Worm (Caenorhabditis elegans): ENCODE measurements around the gene mrps-12.
A peak's percentile ranks its signal among the peaks of the same experiment; 100 is the strongest.

Gene mrps-12

DNA sequence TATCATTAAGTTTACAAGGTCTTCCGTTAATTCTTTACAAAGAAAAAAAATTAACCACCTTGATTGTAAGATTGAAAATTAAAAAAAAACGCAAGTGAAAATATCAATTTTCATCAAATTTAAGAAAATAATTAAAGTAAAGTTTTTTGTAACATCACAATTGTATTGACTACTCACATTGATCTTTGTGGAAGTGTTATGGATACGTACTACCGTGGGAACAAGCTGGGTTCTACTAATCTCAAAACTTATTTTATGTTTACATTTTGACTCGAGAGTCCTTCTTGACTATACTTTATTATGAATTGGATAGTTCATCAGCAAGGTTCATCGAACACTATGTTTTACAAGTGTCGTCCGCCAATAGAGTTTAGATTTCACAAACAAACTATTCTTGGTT is 8.4 kb upstream of the mrps-12 start, which contains the start of gene num-1:
Gene num-1, plus strand, starts transcription at position 301 of the 400 bp plus-strand sequence.
- TF ChIP-seq zip-4 (GFP tag; optimal IDR thresholded peaks at IDR 0.05), result no peak
- no peak for TF ChIP-seq rnt-1 (tag; optimal IDR thresholded peaks at IDR 0.05)
- TF ChIP-seq skn-1 (tag; optimal IDR thresholded peaks at IDR 0.05), result no peak

DNA sequence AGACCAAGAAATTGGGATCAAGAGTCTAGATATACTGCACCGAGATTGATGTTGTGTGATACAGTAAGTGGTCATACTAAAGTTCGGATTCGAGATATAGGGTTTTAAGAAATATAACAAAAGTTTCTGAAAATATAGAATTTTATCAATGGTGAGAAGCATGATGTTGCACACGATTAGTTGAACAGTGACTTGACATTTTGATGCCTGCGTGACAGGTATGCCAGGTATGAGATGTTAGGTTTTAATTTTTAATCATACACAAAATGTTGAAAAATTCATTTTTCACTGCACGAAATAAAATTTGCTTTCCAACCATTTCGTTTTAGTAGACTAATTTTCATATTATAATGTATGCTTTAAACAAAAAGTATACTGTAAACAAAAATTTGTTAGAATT is 7.5 kb upstream of the mrps-12 start:
- no peak for TF ChIP-seq mab-9 (GFP tag; IDR thresholded peaks at IDR 0.05)
- no peak for TF ChIP-seq ets-5 (GFP tag; IDR thresholded peaks at IDR 0.05)
- no peak for TF ChIP-seq swsn-7 (tag; optimal IDR thresholded peaks at IDR 0.05)
- TF ChIP-seq sptf-1 (tag; optimal IDR thresholded peaks at IDR 0.05), result no peak
- no peak for TF ChIP-seq sox-4 (tag; optimal IDR thresholded peaks at IDR 0.05)
- no peak for TF ChIP-seq lin-15B (tag; optimal IDR thresholded peaks at IDR 0.05)
- no peak for TF ChIP-seq unc-62 (GFP tag; optimal IDR thresholded peaks at IDR 0.05)
- no peak for TF ChIP-seq skn-1 (tag; optimal IDR thresholded peaks at IDR 0.05)
- no peak for TF ChIP-seq mdl-1 (tag; optimal IDR thresholded peaks at IDR 0.05)

DNA sequence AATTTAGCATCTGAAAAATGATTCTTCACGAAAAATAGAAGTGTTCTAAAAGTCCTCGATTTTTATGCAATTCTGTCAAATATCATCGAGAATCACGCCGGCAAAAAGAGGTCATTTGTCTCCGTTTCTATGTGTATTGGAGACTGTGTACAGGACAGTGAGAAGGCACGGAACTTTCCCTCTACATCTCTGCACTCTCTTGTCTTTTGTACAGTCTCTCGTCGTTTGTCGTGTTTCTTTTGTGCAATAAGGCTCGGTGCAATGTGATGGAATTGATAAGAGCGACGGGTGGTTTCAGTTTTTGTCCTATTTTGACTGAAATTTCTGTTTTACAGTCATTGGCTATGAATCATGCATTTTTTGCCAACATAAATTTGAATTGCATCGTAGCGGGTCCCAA is 6.0 kb upstream of the mrps-12 start:
- TF ChIP-seq snu-23 (GFP tag; optimal IDR thresholded peaks at IDR 0.05) (peak; percentile 16), Y116A8C.19 (tag; optimal IDR thresholded peaks at IDR 0.05; ENCODE audit: borderline replicate concordance) (no peak), lsy-2 (tag; optimal IDR thresholded peaks at IDR 0.05) (peak in 1 of 2 experiments; percentile 31), pqm-1 (tag; optimal IDR thresholded peaks at IDR 0.05) (no peak), nhr-237 (tag; optimal IDR thresholded peaks at IDR 0.05) (no peak), fkh-4 (tag; optimal IDR thresholded peaks at IDR 0.05; ENCODE audit: borderline replicate concordance) (no peak), F16B12.6 (tag; optimal IDR thresholded peaks at IDR 0.05) (no peak), nhr-77 (tag; optimal IDR thresholded peaks at IDR 0.05) (no peak), grh-1 (GFP tag; IDR thresholded peaks at IDR 0.05) (no peak), nhr-12 (tag; optimal IDR thresholded peaks at IDR 0.05) (no peak), hlh-17 (GFP tag; optimal IDR thresholded peaks at IDR 0.05; ENCODE audit: borderline replicate concordance) (no peak), fos-1 (tag; optimal IDR thresholded peaks at IDR 0.05) (no peak), lin-35 (GFP tag; optimal IDR thresholded peaks at IDR 0.05) (peak in 1 of 2 experiments; percentile 32), nhr-84 (tag; optimal IDR thresholded peaks at IDR 0.05) (no peak), unc-62 (GFP tag; optimal IDR thresholded peaks at IDR 0.05) (no peak), mdl-1 (tag; optimal IDR thresholded peaks at IDR 0.05) (peak in 1 of 2 experiments; percentile 18), ces-1 (GFP tag; optimal IDR thresholded peaks at IDR 0.05) (no peak), nhr-71 (tag; optimal IDR thresholded peaks at IDR 0.05) (no peak), lin-14 (GFP tag; optimal IDR thresholded peaks at IDR 0.05) (peak; percentile 21), nhr-20 (tag; optimal IDR thresholded peaks at IDR 0.05) (peak; percentile 4), tbx-2 (tag; optimal IDR thresholded peaks at IDR 0.05) (no peak), blmp-1 (tag; optimal IDR thresholded peaks at IDR 0.05) (peak; percentile 58), nhr-85 (tag) (peak; percentile 34), elt-2 (tag; optimal IDR thresholded peaks at IDR 0.05) (peak; percentile 40)

DNA sequence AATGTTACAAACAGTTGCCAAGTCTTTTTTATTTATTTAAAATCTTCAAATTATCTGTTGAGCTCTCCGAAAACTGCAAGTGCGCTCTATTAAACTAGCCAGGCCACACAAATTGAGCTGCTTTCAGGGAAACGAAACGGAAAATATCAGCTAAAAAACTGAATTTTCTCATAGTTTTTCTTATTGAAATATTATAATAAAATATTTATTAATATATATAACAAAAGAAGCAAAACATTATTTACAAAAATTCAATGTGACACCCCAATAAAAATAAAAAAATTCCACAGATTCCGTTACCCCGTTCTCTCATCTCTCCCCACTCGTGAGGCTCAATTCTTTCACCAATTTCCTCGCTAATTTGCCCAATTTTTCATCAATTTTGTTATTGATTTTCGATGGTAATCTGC is 5.3 kb upstream of the mrps-12 start:
- TF ChIP-seq efl-3 (GFP tag; optimal IDR thresholded peaks at IDR 0.05), result no peak
- no peak for TF ChIP-seq vab-15 (tag; optimal IDR thresholded peaks at IDR 0.05)
- TF ChIP-seq lsy-2 (tag; optimal IDR thresholded peaks at IDR 0.05), result peak in 1 of 2 experiments; percentile 53
- TF ChIP-seq hlh-4 (tag; optimal IDR thresholded peaks at IDR 0.05), result no peak
- TF ChIP-seq zip-4 (GFP tag; optimal IDR thresholded peaks at IDR 0.05), result no peak
- no peak for TF ChIP-seq nhr-84 (tag; optimal IDR thresholded peaks at IDR 0.05)
- TF ChIP-seq ceh-90 (tag; optimal IDR thresholded peaks at IDR 0.05), result no peak
- TF ChIP-seq lin-13 (GFP tag; optimal IDR thresholded peaks at IDR 0.05), result no peak
- no peak for TF ChIP-seq ceh-63 (GFP tag; optimal IDR thresholded peaks at IDR 0.05)
- TF ChIP-seq ztf-11 (tag; optimal IDR thresholded peaks at IDR 0.05), result no peak
- TF ChIP-seq ztf-4 (tag; optimal IDR thresholded peaks at IDR 0.05), result no peak
- no peak for TF ChIP-seq aha-1 (tag; optimal IDR thresholded peaks at IDR 0.05)
- TF ChIP-seq mef-2 (tag; optimal IDR thresholded peaks at IDR 0.05), result no peak
- TF ChIP-seq F16B12.6 (tag; optimal IDR thresholded peaks at IDR 0.05), result no peak
- TF ChIP-seq mab-9 (GFP tag; IDR thresholded peaks at IDR 0.05), result no peak
- TF ChIP-seq lin-14 (GFP tag; optimal IDR thresholded peaks at IDR 0.05), result peak; percentile 77
- TF ChIP-seq fkh-4 (tag; optimal IDR thresholded peaks at IDR 0.05; ENCODE audit: borderline replicate concordance), result no peak
- peak; percentile 46; the same call in 1 of the 2 replicates for TF ChIP-seq isw-1 (GFP tag; IDR thresholded peaks at IDR 0.05)
- TF ChIP-seq tbx-2 (tag; optimal IDR thresholded peaks at IDR 0.05), result peak; percentile 34
- TF ChIP-seq rnt-1 (tag; optimal IDR thresholded peaks at IDR 0.05), result no peak
- no peak for TF ChIP-seq fkh-10 (GFP tag; optimal IDR thresholded peaks at IDR 0.05)
- peak; percentile 37 for TF ChIP-seq lir-3 (tag; optimal IDR thresholded peaks at IDR 0.05; ENCODE audit: poor library complexity)
- no peak for TF ChIP-seq blmp-1 (tag; optimal IDR thresholded peaks at IDR 0.05)
- TF ChIP-seq snpc-4 (tag; optimal IDR thresholded peaks at IDR 0.05), result no peak
- TF ChIP-seq sptf-1 (tag; optimal IDR thresholded peaks at IDR 0.05), result no peak
- peak; percentile 63 for TF ChIP-seq nhr-85 (tag)
